Worm (Caenorhabditis elegans) whole organism, L1 larva: Measurements from ENCODE around the gene F22B5.5.

ENCODE experiments used
- C04F5.9 ChIP-seq: sonication (generic microtip); optimal IDR thresholded peaks from 2 replicates; lab custom pipeline; 2016; ENCODE audit warnings: missing genetic modification characterization, missing compliant biosample characterization
- C16A3.4 ChIP-seq: fragments of 150-350 bp; optimal IDR thresholded peaks from 2 replicates; lab custom pipeline; 2014; ENCODE audit warnings: missing biosample characterization, missing genetic modification characterization
- C34B4.2 ChIP-seq: sonication (generic microtip); optimal IDR thresholded peaks from 2 replicates; lab custom pipeline; 2017; ENCODE audit warnings: mild to moderate bottlenecking, missing genetic modification characterization, missing compliant biosample characterization
- aha-1 ChIP-seq: fragments of 150-350 bp; optimal IDR thresholded peaks from 2 replicates; lab custom pipeline; 2014; ENCODE audit warnings: missing biosample characterization, missing genetic modification characterization
- alr-1 ChIP-seq: fragments of 200-800 bp; sonication (Bioruptor generic); optimal IDR thresholded peaks from 2 replicates; lab custom pipeline; 2018; ENCODE audit warnings: borderline replicate concordance, mild to moderate bottlenecking, missing genetic modification characterization, missing compliant biosample characterization
- ama-1 ChIP-seq: fragments of 150-350 bp; optimal IDR thresholded peaks from 2 replicates; lab custom pipeline; 2014
- ceh-63 ChIP-seq: fragments of 200-800 bp; sonication (Bioruptor generic); optimal IDR thresholded peaks from 2 replicates; lab custom pipeline; 2018; ENCODE audit warnings: mild to moderate bottlenecking, missing genetic modification characterization, missing compliant biosample characterization
- ceh-8 ChIP-seq: fragments of 200-800 bp; sonication (Bioruptor generic); optimal IDR thresholded peaks from 2 replicates; lab custom pipeline; 2018; ENCODE audit warnings: mild to moderate bottlenecking, missing genetic modification characterization, moderate library complexity, missing compliant biosample characterization
- ceh-82 ChIP-seq, 3 experiments: fragments of 150-350 bp in 1 of 3; sonication (generic microtip) in 2 of 3; optimal IDR thresholded peaks; 2 replicates each; lab custom pipeline; 2014 to 2017; ENCODE audit warnings: missing biosample characterization in 3 of 3, missing genetic modification characterization in 3 of 3
- ceh-90 ChIP-seq: sonication (generic microtip); optimal IDR thresholded peaks from 2 replicates; lab custom pipeline; 2016; ENCODE audit warnings: missing genetic modification characterization, missing compliant biosample characterization
- dpl-1 ChIP-seq, 3 experiments: fragments of 150-350 bp in 2 of 3; sonication (generic microtip) in 1 of 3; optimal IDR thresholded peaks; 2 replicates each; lab custom pipeline; 2014 to 2017; ENCODE audit warnings: missing biosample characterization in 3 of 3, missing genetic modification characterization in 3 of 3, missing genetic modification reagents in 3 of 3
- dsc-1 ChIP-seq: sonication (generic microtip); optimal IDR thresholded peaks from 2 replicates; lab custom pipeline; 2016; ENCODE audit warnings: mild to moderate bottlenecking, missing genetic modification characterization, missing compliant biosample characterization
- efl-1 ChIP-seq, 4 experiments: fragments of 150-350 bp; optimal IDR thresholded peaks in 3 of 4; peaks in 1 of 4; 1 replicate in 1 of 4; 2 replicates in 3 of 4; lab custom pipeline; 2014; ENCODE audit warnings: missing biosample characterization in 2 of 4, missing genetic modification characterization in 2 of 4, missing genetic modification reagents in 2 of 4
- efl-3 ChIP-seq: fragments of 200-800 bp; sonication (Bioruptor generic); optimal IDR thresholded peaks from 2 replicates; lab custom pipeline; 2018; ENCODE audit warnings: mild to moderate bottlenecking, missing genetic modification characterization, missing compliant biosample characterization
- egl-27 ChIP-seq, 2 experiments: fragments of 150-350 bp in 1 of 2; sonication (generic microtip); optimal IDR thresholded peaks; 3 replicates each; lab custom pipeline; 2017 to 2018; ENCODE audit warnings: missing biosample characterization in 2 of 2, missing genetic modification characterization in 2 of 2, missing genetic modification reagents in 2 of 2
- elt-2 ChIP-seq: sonication (generic microtip); optimal IDR thresholded peaks from 2 replicates; lab custom pipeline; 2016; ENCODE audit warnings: missing genetic modification characterization, mild to moderate bottlenecking, inconsistent platforms, missing compliant biosample characterization, missing genetic modification reagents
- elt-3 ChIP-seq, 6 experiments: fragments of 150-350 bp in 1 of 6; sonication (generic microtip); optimal IDR thresholded peaks; 2 replicates each; lab custom pipeline; 2017 to 2018; ENCODE audit warnings: missing biosample characterization in 6 of 6, missing genetic modification characterization in 6 of 6, inconsistent platforms in 1 of 6
- fkh-8 ChIP-seq: sonication (generic microtip); optimal IDR thresholded peaks from 2 replicates; lab custom pipeline; 2016; ENCODE audit warnings: mild to moderate bottlenecking, missing genetic modification characterization, missing compliant biosample characterization
- hlh-4 ChIP-seq: sonication (generic microtip); optimal IDR thresholded peaks from 2 replicates; lab custom pipeline; 2016; ENCODE audit warnings: mild to moderate bottlenecking, missing genetic modification characterization, missing compliant biosample characterization
- irx-1 ChIP-seq: sonication (generic microtip); optimal IDR thresholded peaks from 2 replicates; lab custom pipeline; 2016; ENCODE audit warnings: missing genetic modification characterization, missing compliant biosample characterization
- jun-1 ChIP-seq: fragments of 150-350 bp; optimal IDR thresholded peaks from 2 replicates; lab custom pipeline; 2014; ENCODE audit warnings: missing biosample characterization, missing genetic modification reagents, missing genetic modification characterization
- lin-13 ChIP-seq: fragments of 150-350 bp; optimal IDR thresholded peaks from 2 replicates; lab custom pipeline; 2014; ENCODE audit warnings: missing biosample characterization, missing genetic modification reagents, missing genetic modification characterization
- lin-14 ChIP-seq: fragments of 200-800 bp; sonication (Bioruptor generic); optimal IDR thresholded peaks from 2 replicates; lab custom pipeline; 2018; ENCODE audit warnings: mild to moderate bottlenecking, missing genetic modification characterization, moderate library complexity, missing compliant biosample characterization
- lin-35 ChIP-seq, 2 experiments: fragments of 150-350 bp; optimal IDR thresholded peaks; 2 replicates each; lab custom pipeline; 2014; ENCODE audit warnings: missing biosample characterization in 2 of 2, missing genetic modification characterization in 2 of 2, missing genetic modification reagents in 2 of 2
- lin-39 ChIP-seq: fragments of 150-350 bp; optimal IDR thresholded peaks from 2 replicates; lab custom pipeline; 2014; ENCODE audit warnings: missing biosample characterization, missing genetic modification reagents, missing genetic modification characterization
- lir-3 ChIP-seq: sonication (generic microtip); optimal IDR thresholded peaks from 2 replicates; lab custom pipeline; 2016; ENCODE audit warnings: mild to moderate bottlenecking, missing genetic modification characterization, moderate library complexity, missing compliant biosample characterization; ENCODE audit not compliant: poor library complexity
- lsy-2 ChIP-seq, 2 experiments: fragments of 150-350 bp; optimal IDR thresholded peaks; 2 replicates each; lab custom pipeline; 2014; ENCODE audit warnings: missing biosample characterization in 2 of 2, missing genetic modification characterization in 2 of 2
- mab-9 ChIP-seq: fragments of 200-800 bp; sonication (Bioruptor generic); IDR thresholded peaks from 2 replicates; pipeline ENCODE4 v1.3.6; 2022; ENCODE audit warnings: missing genetic modification reagents, missing genetic modification characterization, missing compliant biosample characterization
- mep-1 ChIP-seq: fragments of 150-350 bp; optimal IDR thresholded peaks from 2 replicates; lab custom pipeline; 2014; ENCODE audit warnings: missing biosample characterization, missing genetic modification characterization
- nhr-11 ChIP-seq: fragments of 150-350 bp; optimal IDR thresholded peaks from 2 replicates; lab custom pipeline; 2014; ENCODE audit warnings: missing biosample characterization, missing genetic modification characterization
- nhr-12 ChIP-seq: sonication (generic microtip); optimal IDR thresholded peaks from 2 replicates; lab custom pipeline; 2017; ENCODE audit warnings: missing biosample characterization, missing genetic modification characterization
- nhr-237 ChIP-seq: fragments of 150-350 bp; optimal IDR thresholded peaks from 2 replicates; lab custom pipeline; 2014; ENCODE audit warnings: missing biosample characterization, missing genetic modification characterization
- nhr-47 ChIP-seq: sonication (generic microtip); optimal IDR thresholded peaks from 2 replicates; lab custom pipeline; 2016; ENCODE audit warnings: mild to moderate bottlenecking, missing genetic modification characterization, moderate library complexity, missing compliant biosample characterization
- nhr-71 ChIP-seq: sonication (generic microtip); optimal IDR thresholded peaks from 2 replicates; lab custom pipeline; 2016; ENCODE audit warnings: mild to moderate bottlenecking, missing genetic modification characterization, moderate library complexity, missing compliant biosample characterization
- nhr-84 ChIP-seq: sonication (generic microtip); optimal IDR thresholded peaks from 2 replicates; lab custom pipeline; 2017; ENCODE audit warnings: missing biosample characterization, missing genetic modification characterization
- nhr-90 ChIP-seq: sonication (generic microtip); optimal IDR thresholded peaks from 2 replicates; lab custom pipeline; 2016; ENCODE audit warnings: mild to moderate bottlenecking, missing genetic modification characterization, missing compliant biosample characterization; ENCODE audit not compliant: poor library complexity
- pax-3 ChIP-seq: fragments of 200-800 bp; sonication (Bioruptor generic); optimal IDR thresholded peaks from 2 replicates; lab custom pipeline; 2018; ENCODE audit warnings: mild to moderate bottlenecking, missing genetic modification characterization, moderate library complexity, missing compliant biosample characterization
- rnt-1 ChIP-seq: sonication (generic microtip); optimal IDR thresholded peaks from 2 replicates; lab custom pipeline; 2016; ENCODE audit warnings: mild to moderate bottlenecking, missing genetic modification characterization, moderate library complexity, missing compliant biosample characterization
- skn-1 ChIP-seq: fragments of 150-350 bp; optimal IDR thresholded peaks from 2 replicates; lab custom pipeline; 2014; ENCODE audit warnings: missing biosample characterization, missing genetic modification characterization
- snpc-4 ChIP-seq: fragments of 150-350 bp; optimal IDR thresholded peaks from 2 replicates; lab custom pipeline; 2014; ENCODE audit warnings: missing biosample characterization, missing genetic modification characterization
- snu-23 ChIP-seq: sonication (generic microtip); optimal IDR thresholded peaks from 2 replicates; lab custom pipeline; 2016; ENCODE audit warnings: missing genetic modification characterization, missing compliant biosample characterization
- sox-4 ChIP-seq: sonication (generic microtip); optimal IDR thresholded peaks from 2 replicates; lab custom pipeline; 2016; ENCODE audit warnings: missing genetic modification characterization, missing compliant biosample characterization
- sptf-1 ChIP-seq: fragments of 150-350 bp; optimal IDR thresholded peaks from 2 replicates; lab custom pipeline; 2014; ENCODE audit warnings: missing biosample characterization, missing genetic modification characterization
- sup-37 ChIP-seq: fragments of 200-800 bp; sonication (Bioruptor generic); optimal IDR thresholded peaks from 2 replicates; lab custom pipeline; 2018; ENCODE audit warnings: mild to moderate bottlenecking, missing genetic modification characterization, missing compliant biosample characterization
- swsn-7 ChIP-seq: sonication (generic microtip); optimal IDR thresholded peaks from 2 replicates; lab custom pipeline; 2016; ENCODE audit warnings: missing genetic modification characterization, missing compliant biosample characterization
- tbx-2 ChIP-seq: sonication (generic microtip); optimal IDR thresholded peaks from 2 replicates; lab custom pipeline; 2016; ENCODE audit warnings: missing genetic modification characterization, missing compliant biosample characterization
- unc-130 ChIP-seq: fragments of 150-350 bp; optimal IDR thresholded peaks from 2 replicates; lab custom pipeline; 2017; ENCODE audit warnings: missing biosample characterization, missing genetic modification characterization, inconsistent platforms
- unc-62 ChIP-seq: fragments of 150-350 bp; optimal IDR thresholded peaks from 2 replicates; lab custom pipeline; 2014; ENCODE audit warnings: missing biosample characterization, missing genetic modification reagents, missing genetic modification characterization
- unc-86 ChIP-seq: sonication (generic microtip); optimal IDR thresholded peaks from 2 replicates; lab custom pipeline; 2016; ENCODE audit warnings: missing genetic modification characterization, missing compliant biosample characterization
- vab-15 ChIP-seq: sonication (generic microtip); optimal IDR thresholded peaks from 2 replicates; lab custom pipeline; 2017; ENCODE audit warnings: missing genotype, mild to moderate bottlenecking, missing genetic modification characterization, missing compliant biosample characterization
- xbp-1 ChIP-seq: sonication (generic microtip); optimal IDR thresholded peaks from 2 replicates; lab custom pipeline; 2016; ENCODE audit warnings: missing genetic modification characterization, missing compliant biosample characterization
- zag-1 ChIP-seq: fragments of 150-350 bp; optimal IDR thresholded peaks from 2 replicates; lab custom pipeline; 2014; ENCODE audit warnings: missing biosample characterization, missing genetic modification characterization
- ztf-4 ChIP-seq: fragments of 150-350 bp; optimal IDR thresholded peaks from 2 replicates; lab custom pipeline; 2014; ENCODE audit warnings: missing biosample characterization, missing genetic modification characterization

Gene F22B5.5

ce11 chrII:8442176-8442575 is 12.2 kb downstream of the F22B5.5 start (continued):
- TF ChIP-seq nhr-47 (peak; percentile 63), aha-1 (no peak), ceh-63 (GFP tag; lab: Kevin White, UChicago) (no peak), pax-3 (tag; lab: Kevin White, UChicago) (no peak), nhr-84 (tag; lab: Kevin White, UChicago) (no peak), snpc-4 (tag; lab: Kevin White, UChicago) (peak; percentile 24), nhr-90 (tag; lab: Kevin White, UChicago) (peak; percentile 42), zag-1 (tag; lab: Kevin White, UChicago) (no peak), C04F5.9 (no peak), sox-4 (tag; lab: Kevin White, UChicago) (no peak), swsn-7 (tag; lab: Kevin White, UChicago) (peak; percentile 47), elt-2 (tag; lab: Kevin White, UChicago) (no peak), lin-39 (no peak), xbp-1 (tag; lab: Kevin White, UChicago) (peak; percentile 44), unc-130 (peak; percentile 35), vab-15 (tag; lab: Kevin White, UChicago) (no peak), irx-1 (tag; lab: Kevin White, UChicago) (peak; percentile 15), egl-27 (tag; optimal IDR thresholded peaks at IDR 0.05; lab: Kevin White, UChicago) (no peak), dpl-1 (GFP tag; optimal IDR thresholded peaks at IDR 0.05; lab: Kevin White, UChicago) (peak; percentile 34 to 58 (median 51)), sptf-1 (tag; lab: Kevin White, UChicago) (no peak), hlh-4 (tag; lab: Kevin White, UChicago) (no peak), sup-37 (GFP tag; lab: Kevin White, UChicago) (no peak), lir-3 (tag; lab: Kevin White, UChicago) (no peak), nhr-71 (tag; lab: Kevin White, UChicago) (peak; percentile 71), lsy-2 (tag; optimal IDR thresholded peaks at IDR 0.05; lab: Kevin White, UChicago) (peak; percentile 85 to 95), snu-23 (GFP tag; lab: Kevin White, UChicago) (peak; percentile 54), lin-35 (GFP tag; optimal IDR thresholded peaks at IDR 0.05; lab: Kevin White, UChicago) (peak; percentile 45 to 67), efl-3 (GFP tag; lab: Kevin White, UChicago) (no peak), skn-1 (peak; percentile 9), ceh-90 (tag; lab: Kevin White, UChicago) (no peak), unc-86 (tag; lab: Kevin White, UChicago) (no peak), jun-1 (peak; percentile 26), C34B4.2 (tag; lab: Kevin White, UChicago) (no peak), alr-1 (tag; lab: Kevin White, UChicago) (no peak), elt-3 (tag; optimal IDR thresholded peaks at IDR 0.05; lab: Kevin White, UChicago) (peak in 2 of 6 experiments; percentile 9 to 46), nhr-11 (no peak), ceh-82 (tag; optimal IDR thresholded peaks at IDR 0.05; lab: Kevin White, UChicago) (peak; percentile 14 to 56 (median 37)), ama-1 (lab: Kevin White, UChicago) (no peak), rnt-1 (peak; percentile 30), lin-13 (GFP tag; lab: Kevin White, UChicago) (peak; percentile 8), nhr-12 (no peak), tbx-2 (tag; lab: Kevin White, UChicago) (peak; percentile 38), ceh-8 (GFP tag; lab: Kevin White, UChicago) (no peak), C16A3.4 (peak; percentile 2), efl-1 (optimal IDR thresholded peaks at IDR 0.05; lab: Kevin White, UChicago) (peak; percentile 50 to 61), efl-1 (GFP tag; optimal IDR thresholded peaks at IDR 0.05 in 1 of 2; lab: Kevin White, UChicago) (peak; percentile 56 to 88), mep-1 (tag; lab: Kevin White, UChicago) (peak; percentile 65), ztf-4 (tag; lab: Kevin White, UChicago) (no peak), dsc-1 (tag; lab: Kevin White, UChicago) (no peak), mab-9 (GFP tag; lab: Robert Waterston, UW) (no peak), lin-14 (peak; percentile 48), fkh-8 (tag; lab: Kevin White, UChicago) (no peak), unc-62 (GFP tag; lab: Kevin White, UChicago) (no peak), nhr-237 (no peak)
